Worm (Caenorhabditis elegans) whole organism, L3 larva: ENCODE measurements around the gene srt-22.

Experiments
- ama-1 ChIP-seq: fragments of 150-350 bp; optimal IDR thresholded peaks from 2 replicates; lab custom pipeline; 2018
- ceh-9 ChIP-seq: sonication (generic microtip); optimal IDR thresholded peaks from 2 replicates; lab custom pipeline; 2018; ENCODE audit warnings: missing biosample characterization, missing genetic modification characterization
- elt-2 ChIP-seq: sonication (generic microtip); optimal IDR thresholded peaks from 2 replicates; lab custom pipeline; 2016; ENCODE audit warnings: missing genetic modification reagents, mild to moderate bottlenecking, missing genetic modification characterization, missing compliant biosample characterization
- fkh-10 ChIP-seq: sonication (generic microtip); optimal IDR thresholded peaks from 2 replicates; lab custom pipeline; 2017; ENCODE audit warnings: missing biosample characterization, missing genetic modification reagents, missing genetic modification characterization
- fos-1 ChIP-seq: fragments of 150-350 bp; optimal IDR thresholded peaks from 2 replicates; lab custom pipeline; 2014; ENCODE audit warnings: missing biosample characterization, missing genetic modification characterization
- hmg-11 ChIP-seq: sonication (generic microtip); optimal IDR thresholded peaks from 2 replicates; lab custom pipeline; 2016; ENCODE audit warnings: missing genetic modification characterization, missing compliant biosample characterization
- jun-1 ChIP-seq: fragments of 150-350 bp; optimal IDR thresholded peaks from 2 replicates; lab custom pipeline; 2014; ENCODE audit warnings: missing biosample characterization, missing genetic modification reagents, missing genetic modification characterization
- mdl-1 ChIP-seq: fragments of 150-350 bp; optimal IDR thresholded peaks from 2 replicates; lab custom pipeline; 2014; ENCODE audit warnings: missing biosample characterization, missing genetic modification characterization
- nhr-76 ChIP-seq: fragments of 150-350 bp; sonication (generic microtip); optimal IDR thresholded peaks from 5 replicates; lab custom pipeline; 2014; ENCODE audit warnings: missing biosample characterization, missing genetic modification characterization
- pha-4 ChIP-seq: fragments of 150-350 bp; optimal IDR thresholded peaks from 2 replicates; lab custom pipeline; 2014; ENCODE audit warnings: missing biosample characterization, missing genetic modification reagents, missing genetic modification characterization
- sea-2 ChIP-seq: fragments of 150-350 bp; sonication (generic microtip); optimal IDR thresholded peaks from 4 replicates; lab custom pipeline; 2014; ENCODE audit warnings: missing biosample characterization, missing genetic modification reagents, missing genetic modification characterization
- unc-62 ChIP-seq: fragments of 150-350 bp; sonication (generic microtip); optimal IDR thresholded peaks from 4 replicates; lab custom pipeline; 2014; ENCODE audit warnings: missing biosample characterization, missing genetic modification reagents, missing genetic modification characterization
- ztf-11 ChIP-seq: fragments of 150-350 bp; optimal IDR thresholded peaks from 2 replicates; lab custom pipeline; 2014; ENCODE audit warnings: missing biosample characterization, missing genetic modification characterization

DNA sequence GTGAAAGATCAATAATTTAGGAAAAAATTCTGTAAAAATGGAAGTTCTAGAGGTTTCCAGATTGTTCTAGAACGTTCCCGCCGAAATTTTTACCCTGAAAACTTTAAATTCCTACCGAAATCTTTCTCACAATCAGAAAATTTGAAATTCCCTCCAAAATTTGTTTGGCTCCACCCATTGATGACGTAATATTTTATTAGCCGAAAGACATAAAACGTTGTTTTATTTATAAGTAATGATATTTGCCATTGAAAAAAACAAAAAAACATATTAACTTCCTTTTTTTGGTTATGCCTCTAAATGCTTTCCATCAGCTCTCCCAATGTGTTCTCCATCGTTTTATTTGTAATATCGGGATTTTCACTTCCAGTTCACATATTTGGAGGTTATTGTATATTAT is 14.6 kb upstream of the srt-22 start, which contains the start of gene srh-295:
- TF ChIP-seq sea-2 (GFP tag; lab: Kevin White, UChicago): no peak
- no peak for TF ChIP-seq ama-1 (lab: Kevin White, UChicago)
- TF ChIP-seq ztf-11 (tag; lab: Kevin White, UChicago): no peak
- TF ChIP-seq unc-62: no peak
- TF ChIP-seq pha-4: no peak
- no peak for TF ChIP-seq mdl-1 (tag; lab: Kevin White, UChicago)
- TF ChIP-seq ceh-9 (tag; lab: Kevin White, UChicago): no peak
- TF ChIP-seq nhr-76 (tag; lab: Kevin White, UChicago): no peak
- TF ChIP-seq elt-2 (tag; lab: Kevin White, UChicago): no peak
- no peak for TF ChIP-seq fkh-10
- no peak for TF ChIP-seq hmg-11 (tag; lab: Kevin White, UChicago)
- TF ChIP-seq fos-1: no peak
- TF ChIP-seq jun-1 (tag; lab: Kevin White, UChicago): no peak
